Fruit fly (Drosophila melanogaster) whole organism, embryonic: ENCODE data around the gene CG32074.

Source experiments
- ATbp ChIP-seq: fragments of 200-800 bp; sonication (Bioruptor generic); optimal IDR thresholded peaks from 2 replicates; lab custom pipeline; 2017; ENCODE audit warnings: missing biosample characterization, mild to moderate bottlenecking, missing genetic modification characterization, missing genetic modification reagents
- Ada2b ChIP-seq: fragments of 200-800 bp; sonication (Bioruptor generic); IDR thresholded peaks from 2 replicates; pipeline ENCODE4 v1.3.6; 2022; ENCODE audit warnings: missing biosample characterization, missing genetic modification characterization
- BtbVII ChIP-seq: fragments of 200-800 bp; sonication (Bioruptor generic); optimal IDR thresholded peaks from 3 replicates; lab custom pipeline; 2017; ENCODE audit warnings: missing biosample characterization, mild to moderate bottlenecking, missing genetic modification characterization
- CG10366 ChIP-seq: fragments of 200-800 bp; sonication (Bioruptor generic); IDR thresholded peaks from 2 replicates; pipeline ENCODE4 v1.3.6; 2022; ENCODE audit warnings: missing biosample characterization, missing genetic modification characterization
- CG10462 ChIP-seq: fragments of 200-800 bp; sonication (Bioruptor generic); optimal IDR thresholded peaks from 2 replicates; lab custom pipeline; 2016; ENCODE audit warnings: missing biosample characterization, missing genetic modification characterization
- CG10959 ChIP-seq: fragments of 200-800 bp; sonication (Bioruptor generic); IDR thresholded peaks from 2 replicates; pipeline ENCODE4 v1.3.6; 2022; ENCODE audit warnings: missing biosample characterization, missing genetic modification characterization
- CG11398 ChIP-seq: fragments of 200-800 bp; sonication (Bioruptor generic); optimal IDR thresholded peaks from 2 replicates; lab custom pipeline; 2016; ENCODE audit warnings: missing biosample characterization, missing genetic modification characterization
- CG11560 ChIP-seq: fragments of 200-800 bp; sonication (Bioruptor generic); IDR thresholded peaks from 3 replicates; pipeline ENCODE4 v1.3.6; 2022; ENCODE audit warnings: missing biosample characterization, missing genetic modification characterization
- CG12071 ChIP-seq: fragments of 200-800 bp; sonication (Bioruptor generic); optimal IDR thresholded peaks from 3 replicates; lab custom pipeline; 2018; ENCODE audit warnings: missing biosample characterization, mild to moderate bottlenecking, missing genetic modification characterization
- CG12104 ChIP-seq: fragments of 200-800 bp; sonication (Bioruptor generic); optimal IDR thresholded peaks from 3 replicates; lab custom pipeline; 2016; ENCODE audit warnings: missing biosample characterization, missing genetic modification characterization
- CG13424 ChIP-seq: fragments of 200-800 bp; sonication (Bioruptor generic); optimal IDR thresholded peaks from 2 replicates; lab custom pipeline; 2019; ENCODE audit warnings: missing biosample characterization, mild to moderate bottlenecking, missing genetic modification characterization, moderate library complexity
- CG13894 ChIP-seq: fragments of 200-800 bp; sonication (Bioruptor generic); optimal IDR thresholded peaks from 3 replicates; lab custom pipeline; 2018; ENCODE audit warnings: missing biosample characterization, mild to moderate bottlenecking, missing genetic modification characterization, moderate library complexity
- CG14441 ChIP-seq: fragments of 200-800 bp; sonication (Bioruptor generic); IDR thresholded peaks from 2 replicates; pipeline ENCODE4 v1.3.6; 2022; ENCODE audit warnings: missing biosample characterization, missing genetic modification characterization
- CG15269 ChIP-seq: fragments of 200-800 bp; sonication (Bioruptor generic); optimal IDR thresholded peaks from 2 replicates; lab custom pipeline; 2018; ENCODE audit warnings: missing biosample characterization, mild to moderate bottlenecking, missing genetic modification characterization, moderate library complexity
- CG17385 ChIP-seq: fragments of 200-800 bp; sonication (Bioruptor generic); optimal IDR thresholded peaks from 3 replicates; lab custom pipeline; 2018; ENCODE audit warnings: missing biosample characterization, mild to moderate bottlenecking, missing genetic modification characterization
- CG17568 ChIP-seq: fragments of 200-800 bp; sonication (Bioruptor generic); optimal IDR thresholded peaks from 2 replicates; lab custom pipeline; 2018; ENCODE audit warnings: missing biosample characterization, mild to moderate bottlenecking, missing genetic modification characterization, moderate library complexity
- CG8765 ChIP-seq: fragments of 200-800 bp; sonication (Bioruptor generic); IDR thresholded peaks from 2 replicates; pipeline ENCODE4 v1.3.6; 2022; ENCODE audit warnings: missing biosample characterization, missing genetic modification characterization
- CG8944 ChIP-seq: fragments of 200-800 bp; sonication (Bioruptor generic); optimal IDR thresholded peaks from 3 replicates; lab custom pipeline; 2016; ENCODE audit warnings: missing biosample characterization, missing genetic modification characterization
- CG9932 ChIP-seq: fragments of 200-800 bp; sonication (Bioruptor generic); IDR thresholded peaks from 2 replicates; pipeline ENCODE4 v1.3.6; 2022; ENCODE audit warnings: missing biosample characterization, missing genetic modification characterization
- Ets97D ChIP-seq: fragments of 200-800 bp; sonication (Bioruptor generic); optimal IDR thresholded peaks from 3 replicates; lab custom pipeline; 2016; ENCODE audit warnings: missing biosample characterization, missing genetic modification characterization
- Med ChIP-seq: fragments of 200-800 bp; sonication (Bioruptor generic); peaks from one replicate; lab custom pipeline; 2016; ENCODE audit warnings: missing biosample characterization, missing genetic modification characterization, mild to moderate bottlenecking, inconsistent platforms, moderate library complexity
- Meics ChIP-seq: fragments of 200-800 bp; sonication (Bioruptor generic); optimal IDR thresholded peaks from 2 replicates; lab custom pipeline; 2017; ENCODE audit warnings: missing biosample characterization, mild to moderate bottlenecking, missing genetic modification characterization
- Mes4 ChIP-seq: fragments of 200-800 bp; sonication (Bioruptor generic); optimal IDR thresholded peaks from 2 replicates; lab custom pipeline; 2016; ENCODE audit warnings: missing biosample characterization, missing genetic modification characterization
- PHDP ChIP-seq: fragments of 200-800 bp; sonication (Bioruptor generic); optimal IDR thresholded peaks from 3 replicates; lab custom pipeline; 2018; ENCODE audit warnings: missing biosample characterization, mild to moderate bottlenecking, missing genetic modification characterization, moderate library complexity
- Rfx ChIP-seq: fragments of 200-800 bp; sonication (Bioruptor generic); IDR thresholded peaks from 2 replicates; pipeline ENCODE4 v1.3.6; 2022; ENCODE audit warnings: missing biosample characterization, missing genetic modification characterization
- Scr ChIP-seq: fragments of 200-800 bp; sonication (Bioruptor generic); IDR thresholded peaks from 2 replicates; pipeline ENCODE4 v1.3.6; 2022; ENCODE audit warnings: missing biosample characterization, missing genetic modification characterization; ENCODE audit not compliant: partially characterized antibody
- Side ChIP-seq: fragments of 200-800 bp; sonication (Bioruptor generic); optimal IDR thresholded peaks from 2 replicates; lab custom pipeline; 2016; ENCODE audit warnings: missing biosample characterization, missing genetic modification characterization
- Sin3A ChIP-seq: fragments of >200 bp; optimal IDR thresholded peaks from 2 replicates; lab custom pipeline; 2018
- aop ChIP-seq: fragments of 200-800 bp; sonication (Bioruptor generic); IDR thresholded peaks from 2 replicates; pipeline ENCODE4 v1.3.6; 2022; ENCODE audit warnings: missing biosample characterization, missing genetic modification characterization
- ara ChIP-seq: fragments of 200-800 bp; sonication (Bioruptor generic); IDR thresholded peaks from 2 replicates; pipeline ENCODE4 v1.3.6; 2022; ENCODE audit warnings: missing biosample characterization, missing genetic modification characterization
- bab2 ChIP-seq: fragments of 200-800 bp; sonication (Bioruptor generic); optimal IDR thresholded peaks from 2 replicates; lab custom pipeline; 2016; ENCODE audit warnings: missing biosample characterization, missing genetic modification characterization
- bcd ChIP-seq: fragments of 200-800 bp; sonication (Bioruptor generic); optimal IDR thresholded peaks from 2 replicates; lab custom pipeline; 2017; ENCODE audit warnings: missing biosample characterization, mild to moderate bottlenecking, missing genetic modification characterization
- cas ChIP-seq: fragments of 200-800 bp; sonication (Bioruptor generic); IDR thresholded peaks from 2 replicates; pipeline ENCODE4 v1.3.6; 2022; ENCODE audit warnings: missing biosample characterization, missing genetic modification characterization
- crc ChIP-seq: fragments of 200-800 bp; sonication (Bioruptor generic); optimal IDR thresholded peaks from 2 replicates; lab custom pipeline; 2016; ENCODE audit warnings: missing biosample characterization, missing genetic modification characterization
- croc ChIP-seq: fragments of 200-800 bp; sonication (Bioruptor generic); conservative IDR thresholded peaks from 3 replicates; pipeline ENCODE4 v1.3.6; 2022; ENCODE audit warnings: missing biosample characterization, missing genetic modification characterization
- dmrt11E ChIP-seq: fragments of 200-800 bp; sonication (Bioruptor generic); optimal IDR thresholded peaks from 3 replicates; lab custom pipeline; 2018; ENCODE audit warnings: missing biosample characterization, mild to moderate bottlenecking, missing genetic modification characterization, moderate library complexity
- ewg ChIP-seq: fragments of 200-800 bp; sonication (Bioruptor generic); optimal IDR thresholded peaks from 3 replicates; lab custom pipeline; 2017; ENCODE audit warnings: mild to moderate bottlenecking, missing biosample characterization, missing genetic modification reagents, missing genetic modification characterization
- grn ChIP-seq: fragments of 200-800 bp; sonication (Bioruptor generic); optimal IDR thresholded peaks from 3 replicates; lab custom pipeline; 2017; ENCODE audit warnings: missing biosample characterization, missing genetic modification characterization
- hbn ChIP-seq: fragments of 200-800 bp; sonication (Bioruptor generic); IDR thresholded peaks from 2 replicates; pipeline ENCODE4 v1.3.6; 2022; ENCODE audit warnings: missing biosample characterization, missing genetic modification characterization; ENCODE audit not compliant: partially characterized antibody
- lmd ChIP-seq: fragments of 200-800 bp; sonication (Bioruptor generic); IDR thresholded peaks from 2 replicates; pipeline ENCODE4 v1.3.6; 2022; ENCODE audit warnings: missing biosample characterization, missing genetic modification characterization
- luna ChIP-seq: fragments of 200-800 bp; sonication (Bioruptor generic); optimal IDR thresholded peaks from 2 replicates; lab custom pipeline; 2016; ENCODE audit warnings: missing biosample characterization, missing genetic modification characterization
- maf-S ChIP-seq: fragments of 200-800 bp; sonication (Bioruptor generic); optimal IDR thresholded peaks from 2 replicates; lab custom pipeline; 2016; ENCODE audit warnings: missing biosample characterization, missing genetic modification characterization
- nmo ChIP-seq: fragments of 200-800 bp; sonication (Bioruptor generic); optimal IDR thresholded peaks from 2 replicates; lab custom pipeline; 2018; ENCODE audit warnings: missing biosample characterization, mild to moderate bottlenecking, missing genetic modification characterization, moderate library complexity
- pfk ChIP-seq: fragments of 200-800 bp; sonication (Bioruptor generic); optimal IDR thresholded peaks from 2 replicates; lab custom pipeline; 2018; ENCODE audit warnings: missing biosample characterization, mild to moderate bottlenecking, missing genetic modification characterization, moderate library complexity
- pho ChIP-seq: fragments of 200-800 bp; sonication (Bioruptor generic); optimal IDR thresholded peaks from 2 replicates; lab custom pipeline; 2016; ENCODE audit warnings: missing biosample characterization, missing genetic modification characterization
- pzg ChIP-seq: fragments of 200-800 bp; sonication (Bioruptor generic); optimal IDR thresholded peaks from 3 replicates; lab custom pipeline; 2018; ENCODE audit warnings: missing biosample characterization, mild to moderate bottlenecking, missing genetic modification characterization, moderate library complexity
- ranshi ChIP-seq: fragments of 200-800 bp; sonication (Bioruptor generic); IDR thresholded peaks from 2 replicates; pipeline ENCODE4 v1.3.6; 2022; ENCODE audit warnings: missing biosample characterization, missing genetic modification characterization
- repo ChIP-seq: fragments of 200-800 bp; sonication (Bioruptor generic); optimal IDR thresholded peaks from 2 replicates; lab custom pipeline; 2016; ENCODE audit warnings: missing biosample characterization, missing genetic modification characterization
- salm ChIP-seq: fragments of 200-800 bp; sonication (Bioruptor generic); optimal IDR thresholded peaks from 2 replicates; lab custom pipeline; 2018; ENCODE audit warnings: missing biosample characterization, mild to moderate bottlenecking, missing genetic modification characterization
- tx ChIP-seq: fragments of 200-800 bp; sonication (Bioruptor generic); optimal IDR thresholded peaks from 2 replicates; lab custom pipeline; 2016; ENCODE audit warnings: missing biosample characterization, missing genetic modification characterization
- wor ChIP-seq: fragments of 200-800 bp; sonication (Bioruptor generic); IDR thresholded peaks from 2 replicates; pipeline ENCODE4 v1.3.6; 2022; ENCODE audit warnings: missing biosample characterization, missing genetic modification characterization

CG32074 gene

dm6 chr3L:11091943-11092609, 40.0 kb downstream of the CG32074 start (continued):
- TF ChIP-seq CG14441 (GFP tag; lab: Robert Waterston, UW) (peak; percentile 7; the same call in 1 of the 2 replicates), CG11560 (tag; lab: Robert Waterston, UW) (no peak), lmd (GFP tag; lab: Robert Waterston, UW) (peak; percentile 35), tx (peak; percentile 25), CG10959 (GFP tag; lab: Robert Waterston, UW) (no peak), dmrt11E (peak; percentile 31), CG8765 (GFP tag; lab: Robert Waterston, UW) (no peak), Rfx (GFP tag; lab: Robert Waterston, UW) (peak; percentile 53), CG9932 (GFP tag; lab: Robert Waterston, UW) (peak; percentile 53), cas (GFP tag; lab: Robert Waterston, UW) (no peak), pzg (GFP tag; lab: Kevin White, UChicago) (peak; percentile 41), ranshi (GFP tag; lab: Robert Waterston, UW) (peak; percentile 13; the same call in 1 of the 2 replicates), CG17385 (GFP tag; lab: Kevin White, UChicago) (peak; percentile 55), CG15269 (tag; lab: Kevin White, UChicago) (no peak), pho (peak; percentile 48), BtbVII (GFP tag; lab: Kevin White, UChicago) (no peak), Side (peak; percentile 76), ewg (peak; percentile 7), salm (tag; lab: Kevin White, UChicago) (no peak), CG13894 (no peak), bab2 (GFP tag; lab: Kevin White, UChicago) (peak; percentile 4), repo (GFP tag; lab: Kevin White, UChicago) (peak; percentile 56), CG8944 (peak; percentile 53), Ada2b (GFP tag; lab: Robert Waterston, UW) (no peak), CG12071 (GFP tag; lab: Kevin White, UChicago) (no peak), Ets97D (GFP tag; lab: Kevin White, UChicago) (peak; percentile 63), Sin3A (lab: Kevin White, UChicago) (no peak), CG12104 (GFP tag; lab: Kevin White, UChicago) (no peak), CG13424 (tag; lab: Kevin White, UChicago) (no peak), grn (no peak), Meics (GFP tag; lab: Kevin White, UChicago) (peak; percentile 41), Med (GFP tag; lab: Kevin White, UChicago) (peak; percentile 92), wor (GFP tag; lab: Robert Waterston, UW) (no peak), CG17568 (no peak), pfk (GFP tag; lab: Kevin White, UChicago) (no peak), Mes4 (GFP tag; lab: Kevin White, UChicago) (peak; percentile 57), aop (GFP tag; lab: Robert Waterston, UW) (no peak), hbn (GFP tag; lab: Robert Waterston, UW) (no peak; the same call in 1 of the 2 replicates), ara (GFP tag; lab: Robert Waterston, UW) (peak; percentile 52), luna (GFP tag; lab: Kevin White, UChicago) (no peak), CG11398 (no peak), Scr (GFP tag; lab: Robert Waterston, UW) (peak; percentile 45; the same call in 1 of the 2 replicates), crc (peak; percentile 22), CG10462 (GFP tag; lab: Kevin White, UChicago) (peak; percentile 43), ATbp (GFP tag; lab: Kevin White, UChicago) (no peak), CG10366 (no peak), PHDP (tag; lab: Kevin White, UChicago) (no peak), maf-S (GFP tag; lab: Kevin White, UChicago) (peak; percentile 64), croc (no peak), bcd (GFP tag; lab: Kevin White, UChicago) (peak; percentile 43), nmo (GFP tag; lab: Kevin White, UChicago) (peak; percentile 27)
